Fruit fly (Drosophila melanogaster): Measurements from ENCODE around the gene SdhD.

The SdhD gene

dm6 chr3R:23718297-23718941 is 42.0 kb downstream of the SdhD start, which contains the start of gene nau (continued):
- TF ChIP-seq seq (GFP tag; IDR thresholded peaks at IDR 0.05) = no peak
- TF ChIP-seq lov (optimal IDR thresholded peaks at IDR 0.05) = no peak
- no peak for TF ChIP-seq lov (GFP tag; IDR thresholded peaks at IDR 0.05)
- TF ChIP-seq ttk (GFP tag; IDR thresholded peaks at IDR 0.05) = no peak
- TF ChIP-seq gce (GFP tag; IDR thresholded peaks at IDR 0.05) = no peak
- TF ChIP-seq CG43689 (GFP tag; IDR thresholded peaks at IDR 0.05) = no peak
- TF ChIP-seq Sox100B (GFP tag; optimal IDR thresholded peaks at IDR 0.05) = no peak
- no peak for TF ChIP-seq caup (GFP tag; optimal IDR thresholded peaks at IDR 0.05; ENCODE audit: severe bottlenecking)
- TF ChIP-seq Bgb (GFP tag; IDR thresholded peaks at IDR 0.05; ENCODE audit: partially characterized antibody) = no peak
- TF ChIP-seq Nf-YB (GFP tag; optimal IDR thresholded peaks at IDR 0.05) = peak; percentile 80
- TF ChIP-seq fru (optimal IDR thresholded peaks at IDR 0.05) = no peak
- TF ChIP-seq abd-A (tag; optimal IDR thresholded peaks at IDR 0.05) = peak; percentile 1
- no peak for TF ChIP-seq ewg (GFP tag; optimal IDR thresholded peaks at IDR 0.05)
- no peak for TF ChIP-seq CG31441 (GFP tag; IDR thresholded peaks at IDR 0.05)
- no peak for TF ChIP-seq MBD-R2 (GFP tag; IDR thresholded peaks at IDR 0.05)
- no peak for TF ChIP-seq CG17385 (GFP tag; optimal IDR thresholded peaks at IDR 0.05)
- TF ChIP-seq Scr (GFP tag; IDR thresholded peaks at IDR 0.05; ENCODE audit: partially characterized antibody) = no peak
- TF ChIP-seq CG4328 (GFP tag; optimal IDR thresholded peaks at IDR 0.05) = peak; percentile 50
- TF ChIP-seq h (optimal IDR thresholded peaks at IDR 0.05) = no peak
- no peak for TF ChIP-seq Med (GFP tag)
- TF ChIP-seq Bdp1 (GFP tag; optimal IDR thresholded peaks at IDR 0.05) = no peak
- TF ChIP-seq NfI (GFP tag; optimal IDR thresholded peaks at IDR 0.05) = no peak
- TF ChIP-seq NK7.1 (GFP tag; optimal IDR thresholded peaks at IDR 0.05) = no peak
- 0 out of 4 replicates have a peak, but pooled peaks have one; percentile 15 for TF ChIP-seq chinmo (GFP tag; IDR thresholded peaks at IDR 0.05; ENCODE audit: partially characterized antibody)
- TF ChIP-seq Oli (tag; optimal IDR thresholded peaks at IDR 0.05) = no peak
- TF ChIP-seq danr (GFP tag; IDR thresholded peaks at IDR 0.05) = no peak
- no peak for TF ChIP-seq B-H1 (GFP tag; IDR thresholded peaks at IDR 0.05)
- TF ChIP-seq Taf1 (GFP tag; IDR thresholded peaks at IDR 0.05) = no peak
- TF ChIP-seq bsh (GFP tag; optimal IDR thresholded peaks at IDR 0.05) = no peak
- TF ChIP-seq ap (GFP tag; IDR thresholded peaks at IDR 0.05) = no peak
- no peak for TF ChIP-seq CG12744 (GFP tag; optimal IDR thresholded peaks at IDR 0.05)
- no peak for TF ChIP-seq lmd (GFP tag; IDR thresholded peaks at IDR 0.05)
- TF ChIP-seq vvl (GFP tag; IDR thresholded peaks at IDR 0.05) = no peak
- no peak for TF ChIP-seq CG2712 (tag; optimal IDR thresholded peaks at IDR 0.05)
- TF ChIP-seq CG7556 (GFP tag; optimal IDR thresholded peaks at IDR 0.05) = no peak
- no peak for TF ChIP-seq CG9876 (GFP tag; optimal IDR thresholded peaks at IDR 0.05)
- peak; percentile 92 for TF ChIP-seq Ets65A (GFP tag)
- no peak for TF ChIP-seq Dref (GFP tag; IDR thresholded peaks at IDR 0.05)
- no peak for TF ChIP-seq CG12155 (GFP tag; optimal IDR thresholded peaks at IDR 0.05)
- TF ChIP-seq CG15269 (tag; optimal IDR thresholded peaks at IDR 0.05) = no peak

DNA sequence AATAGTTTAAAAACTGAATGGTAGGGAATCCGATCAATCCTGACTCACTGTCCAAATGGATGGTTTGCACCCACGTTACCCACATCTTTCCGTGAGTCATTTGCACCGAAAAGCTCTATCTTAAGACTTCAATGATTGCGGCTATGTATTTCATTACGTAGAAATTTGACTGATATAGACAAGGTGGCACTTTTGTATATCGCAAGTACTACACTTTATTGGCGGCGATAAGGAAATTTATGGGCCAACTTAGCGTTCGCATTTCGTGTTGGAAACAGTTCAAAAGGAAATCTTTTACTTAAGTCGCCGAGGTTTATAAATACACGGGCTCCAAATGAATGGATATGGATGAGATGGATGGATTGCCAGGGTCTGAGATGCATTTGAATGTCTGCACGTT is 45.5 kb downstream of the SdhD start:
- no peak for TF ChIP-seq ham (GFP tag; IDR thresholded peaks at IDR 0.05)
- peak; percentile 37 for TF ChIP-seq sd (tag; optimal IDR thresholded peaks at IDR 0.05)
- TF ChIP-seq CG12236 (GFP tag; optimal IDR thresholded peaks at IDR 0.05) = no peak
- no peak for TF ChIP-seq CG2120 (GFP tag; optimal IDR thresholded peaks at IDR 0.05)
- TF ChIP-seq lab (GFP tag; optimal IDR thresholded peaks at IDR 0.05) = peak; percentile 28
- peak; percentile 45 for TF ChIP-seq sug (tag; optimal IDR thresholded peaks at IDR 0.05)
- no peak for TF ChIP-seq CG2116 (GFP tag; optimal IDR thresholded peaks at IDR 0.05)
- TF ChIP-seq unc-4 (GFP tag; IDR thresholded peaks at IDR 0.05; ENCODE audit: partially characterized antibody) = no peak
- peak; percentile 50 for TF ChIP-seq CG34376 (GFP tag; optimal IDR thresholded peaks at IDR 0.05)
- TF ChIP-seq CG32532 (GFP tag; IDR thresholded peaks at IDR 0.05) = no peak
- peak; percentile 46 for TF ChIP-seq mirr (GFP tag; optimal IDR thresholded peaks at IDR 0.05)
- no peak for TF ChIP-seq rib (GFP tag; IDR thresholded peaks at IDR 0.05)
- TF ChIP-seq CG11504 (tag; optimal IDR thresholded peaks at IDR 0.05) = no peak
- peak; percentile 77 for TF ChIP-seq exex (tag; optimal IDR thresholded peaks at IDR 0.05)

All from whole organism, embryonic.